Fruit fly (Drosophila melanogaster) whole organism, prepupa: ENCODE measurements around the gene Datp.

Source experiments
- Blimp-1 ChIP-seq: fragments of 200-800 bp; sonication (Bioruptor generic); optimal IDR thresholded peaks from 3 replicates; lab custom pipeline; 2017; ENCODE audit warnings: missing biosample characterization, missing genetic modification characterization, mild to moderate bottlenecking, moderate library complexity, missing genetic modification reagents
- CG10631 ChIP-seq: fragments of 200-800 bp; sonication (Bioruptor generic); optimal IDR thresholded peaks from 2 replicates; lab custom pipeline; 2016; ENCODE audit warnings: missing biosample characterization, missing genetic modification characterization
- CG10669 ChIP-seq: fragments of 200-800 bp; sonication (Bioruptor generic); optimal IDR thresholded peaks from 3 replicates; lab custom pipeline; 2018; ENCODE audit warnings: missing biosample characterization, mild to moderate bottlenecking, missing genetic modification characterization, moderate library complexity
- CG11294 ChIP-seq: fragments of 200-800 bp; sonication (Bioruptor generic); IDR thresholded peaks from 2 replicates; pipeline ENCODE4 v1.3.6; 2022; ENCODE audit warnings: missing biosample characterization, missing genetic modification characterization
- CG11762 ChIP-seq: fragments of 200-800 bp; sonication (Bioruptor generic); optimal IDR thresholded peaks from 3 replicates; lab custom pipeline; 2016; ENCODE audit warnings: missing biosample characterization, missing genetic modification characterization; ENCODE audit not compliant: insufficient read depth
- CG11902 ChIP-seq: fragments of 200-800 bp; sonication (Bioruptor generic); optimal IDR thresholded peaks from 3 replicates; lab custom pipeline; 2016; ENCODE audit warnings: missing biosample characterization, missing genetic modification characterization
- CG1621 ChIP-seq: fragments of 200-800 bp; sonication (Bioruptor generic); optimal IDR thresholded peaks from 3 replicates; lab custom pipeline; 2018; ENCODE audit warnings: missing biosample characterization, mild to moderate bottlenecking, missing genetic modification characterization
- CG16779 ChIP-seq: fragments of 200-800 bp; sonication (Bioruptor generic); optimal IDR thresholded peaks from 3 replicates; lab custom pipeline; 2017; ENCODE audit warnings: missing biosample characterization, mild to moderate bottlenecking, missing genetic modification characterization
- CG3032 ChIP-seq: fragments of 200-800 bp; optimal IDR thresholded peaks from 2 replicates; lab custom pipeline; 2019; ENCODE audit warnings: missing biosample characterization, mild to moderate bottlenecking, missing genetic modification characterization, moderate library complexity
- CG31627 ChIP-seq: fragments of 200-800 bp; sonication (Bioruptor generic); optimal IDR thresholded peaks from 3 replicates; lab custom pipeline; 2016; ENCODE audit warnings: missing biosample characterization, missing genetic modification characterization
- CG6163 ChIP-seq: fragments of 200-800 bp; sonication (Bioruptor generic); IDR thresholded peaks from 3 replicates; pipeline ENCODE4 v1.3.6; 2022; ENCODE audit warnings: missing biosample characterization, missing genetic modification characterization
- CG6276 ChIP-seq: fragments of 200-800 bp; sonication (Bioruptor generic); optimal IDR thresholded peaks from 2 replicates; lab custom pipeline; 2017; ENCODE audit warnings: missing biosample characterization, mild to moderate bottlenecking, missing genetic modification characterization
- CG6792 ChIP-seq: fragments of 200-800 bp; sonication (Bioruptor generic); optimal IDR thresholded peaks from 3 replicates; lab custom pipeline; 2016; ENCODE audit warnings: missing biosample characterization, missing genetic modification characterization
- CG6808 ChIP-seq: fragments of 200-800 bp; sonication (Bioruptor generic); optimal IDR thresholded peaks from 3 replicates; lab custom pipeline; 2017; ENCODE audit warnings: missing biosample characterization, missing genetic modification characterization, mild to moderate bottlenecking, moderate library complexity, missing genetic modification reagents
- CG6854 ChIP-seq: fragments of 200-800 bp; sonication (Bioruptor generic); optimal IDR thresholded peaks from 2 replicates; lab custom pipeline; 2017; ENCODE audit warnings: missing biosample characterization, mild to moderate bottlenecking, missing genetic modification characterization
- CG8119 ChIP-seq: fragments of 200-800 bp; sonication (Bioruptor generic); IDR thresholded peaks from 3 replicates; pipeline ENCODE4 v1.3.6; 2022; ENCODE audit warnings: missing biosample characterization, missing genetic modification characterization
- CG8319 ChIP-seq: fragments of 200-800 bp; sonication (Bioruptor generic); optimal IDR thresholded peaks from 3 replicates; lab custom pipeline; 2016; ENCODE audit warnings: missing biosample characterization, missing genetic modification characterization
- CG9139 ChIP-seq: fragments of 200-800 bp; sonication (Bioruptor generic); optimal IDR thresholded peaks from 3 replicates; lab custom pipeline; 2017; ENCODE audit warnings: missing biosample characterization, mild to moderate bottlenecking, missing genetic modification characterization
- Eip75B ChIP-seq: fragments of 200-800 bp; sonication (Bioruptor generic); optimal IDR thresholded peaks from 3 replicates; lab custom pipeline; 2016; ENCODE audit warnings: missing biosample characterization, missing genetic modification characterization
- Eip78C ChIP-seq: fragments of 200-800 bp; sonication (Bioruptor generic); peaks from one replicate; lab custom pipeline; 2016; ENCODE audit warnings: missing biosample characterization, missing genetic modification characterization
- Ets21C ChIP-seq: fragments of 200-800 bp; sonication (Bioruptor generic); optimal IDR thresholded peaks from 3 replicates; lab custom pipeline; 2016; ENCODE audit warnings: missing biosample characterization, missing genetic modification characterization
- Ets96B ChIP-seq: fragments of 200-800 bp; optimal IDR thresholded peaks from 2 replicates; lab custom pipeline; 2019; ENCODE audit warnings: missing biosample characterization, mild to moderate bottlenecking, missing genetic modification characterization, moderate library complexity
- Gug ChIP-seq: fragments of 200-800 bp; sonication (Bioruptor generic); IDR thresholded peaks from 2 replicates; pipeline ENCODE4 v1.3.6; 2022; ENCODE audit warnings: missing biosample characterization, missing genetic modification characterization
- Hr38 ChIP-seq: sonication (Bioruptor generic); optimal IDR thresholded peaks from 2 replicates; lab custom pipeline; 2016; ENCODE audit warnings: missing biosample characterization, missing genetic modification characterization
- Hr4 ChIP-seq: fragments of 200-800 bp; sonication (Bioruptor generic); optimal IDR thresholded peaks from 3 replicates; lab custom pipeline; 2016; ENCODE audit warnings: missing biosample characterization, missing genetic modification characterization
- Lpt ChIP-seq: fragments of 200-800 bp; sonication (Bioruptor generic); optimal IDR thresholded peaks from 3 replicates; lab custom pipeline; 2016; ENCODE audit warnings: missing biosample characterization, missing genetic modification characterization
- Met ChIP-seq: fragments of 200-800 bp; sonication (Bioruptor generic); optimal IDR thresholded peaks from 3 replicates; lab custom pipeline; 2016; ENCODE audit warnings: missing biosample characterization, missing genetic modification characterization
- OdsH ChIP-seq: fragments of 200-800 bp; sonication (Bioruptor generic); optimal IDR thresholded peaks from 3 replicates; lab custom pipeline; 2016; ENCODE audit warnings: missing biosample characterization, missing genetic modification characterization
- Smox ChIP-seq: fragments of 200-800 bp; sonication (Bioruptor generic); optimal IDR thresholded peaks from 3 replicates; lab custom pipeline; 2016; ENCODE audit warnings: missing biosample characterization, missing genetic modification characterization
- Sox102F ChIP-seq: fragments of 200-800 bp; sonication (Bioruptor generic); optimal IDR thresholded peaks from 2 replicates; lab custom pipeline; 2016; ENCODE audit warnings: missing biosample characterization, mild to moderate bottlenecking, missing genetic modification characterization
- Sox14 ChIP-seq: fragments of 200-800 bp; sonication (Bioruptor generic); optimal IDR thresholded peaks from 3 replicates; lab custom pipeline; 2016; ENCODE audit warnings: missing biosample characterization, missing genetic modification characterization
- Sox15 ChIP-seq: fragments of 200-800 bp; sonication (Bioruptor generic); optimal IDR thresholded peaks from 3 replicates; lab custom pipeline; 2016; ENCODE audit warnings: missing biosample characterization, missing genetic modification characterization
- acj6 ChIP-seq: fragments of 200-800 bp; sonication (Bioruptor generic); optimal IDR thresholded peaks from 3 replicates; lab custom pipeline; 2016; ENCODE audit warnings: missing biosample characterization, missing genetic modification characterization
- dac ChIP-seq: fragments of 200-800 bp; sonication (Bioruptor generic); optimal IDR thresholded peaks from 2 replicates; lab custom pipeline; 2017; ENCODE audit warnings: missing biosample characterization, mild to moderate bottlenecking, missing genetic modification characterization
- dsx ChIP-seq: fragments of 200-800 bp; optimal IDR thresholded peaks from 3 replicates; lab custom pipeline; 2019; ENCODE audit warnings: missing biosample characterization, mild to moderate bottlenecking, missing genetic modification characterization, moderate library complexity; ENCODE audit not compliant: poor library complexity, severe bottlenecking
- eg ChIP-seq: fragments of 200-800 bp; sonication (Bioruptor generic); IDR thresholded peaks from 3 replicates; pipeline ENCODE4 v1.3.6; 2022; ENCODE audit warnings: missing biosample characterization, missing genetic modification characterization
- esn ChIP-seq: fragments of 200-800 bp; sonication (Bioruptor generic); optimal IDR thresholded peaks from 2 replicates; lab custom pipeline; 2016; ENCODE audit warnings: missing biosample characterization, mild to moderate bottlenecking, missing genetic modification characterization, moderate library complexity
- fd59A ChIP-seq: fragments of 200-800 bp; sonication (Bioruptor generic); optimal IDR thresholded peaks from 2 replicates; lab custom pipeline; 2017; ENCODE audit warnings: missing biosample characterization, mild to moderate bottlenecking, missing genetic modification characterization, missing genetic modification reagents
- fkh ChIP-seq: fragments of 200-800 bp; sonication (Bioruptor generic); optimal IDR thresholded peaks from 3 replicates; lab custom pipeline; 2017; ENCODE audit warnings: missing biosample characterization, mild to moderate bottlenecking, missing genetic modification characterization, moderate library complexity
- lz ChIP-seq: fragments of 200-800 bp; sonication (Bioruptor generic); optimal IDR thresholded peaks from 3 replicates; lab custom pipeline; 2016; ENCODE audit warnings: missing biosample characterization, missing genetic modification characterization
- pdm3 ChIP-seq: fragments of 200-800 bp; sonication (Bioruptor generic); optimal IDR thresholded peaks from 3 replicates; lab custom pipeline; 2016; ENCODE audit warnings: missing biosample characterization, missing genetic modification characterization
- salr ChIP-seq, 2 experiments: fragments of 200-800 bp; sonication (Bioruptor generic); optimal IDR thresholded peaks; 3 replicates each; lab custom pipeline; 2016 to 2018; ENCODE audit warnings: missing biosample characterization in 2 of 2, missing genetic modification characterization in 2 of 2, mild to moderate bottlenecking in 1 of 2
- spab ChIP-seq: fragments of 200-800 bp; sonication (Bioruptor generic); optimal IDR thresholded peaks from 2 replicates; lab custom pipeline; 2017; ENCODE audit warnings: missing biosample characterization, mild to moderate bottlenecking, missing genetic modification characterization, missing genetic modification reagents
- ss ChIP-seq, 2 experiments: fragments of 200-800 bp; sonication (Bioruptor generic); optimal IDR thresholded peaks; 2 replicates in 1 of 2; 3 replicates in 1 of 2; lab custom pipeline; 2017 to 2018; ENCODE audit warnings: mild to moderate bottlenecking in 2 of 2, missing biosample characterization in 2 of 2, missing genetic modification characterization in 2 of 2, moderate library complexity in 1 of 2
- svp ChIP-seq: fragments of 200-800 bp; sonication (Bioruptor generic); peaks from one replicate; lab custom pipeline; 2016; ENCODE audit warnings: missing biosample characterization, missing genetic modification characterization
- vri ChIP-seq: fragments of 200-800 bp; sonication (Bioruptor generic); optimal IDR thresholded peaks from 3 replicates; lab custom pipeline; 2016; ENCODE audit warnings: missing biosample characterization, mild to moderate bottlenecking, missing genetic modification characterization

Datp gene

DNA sequence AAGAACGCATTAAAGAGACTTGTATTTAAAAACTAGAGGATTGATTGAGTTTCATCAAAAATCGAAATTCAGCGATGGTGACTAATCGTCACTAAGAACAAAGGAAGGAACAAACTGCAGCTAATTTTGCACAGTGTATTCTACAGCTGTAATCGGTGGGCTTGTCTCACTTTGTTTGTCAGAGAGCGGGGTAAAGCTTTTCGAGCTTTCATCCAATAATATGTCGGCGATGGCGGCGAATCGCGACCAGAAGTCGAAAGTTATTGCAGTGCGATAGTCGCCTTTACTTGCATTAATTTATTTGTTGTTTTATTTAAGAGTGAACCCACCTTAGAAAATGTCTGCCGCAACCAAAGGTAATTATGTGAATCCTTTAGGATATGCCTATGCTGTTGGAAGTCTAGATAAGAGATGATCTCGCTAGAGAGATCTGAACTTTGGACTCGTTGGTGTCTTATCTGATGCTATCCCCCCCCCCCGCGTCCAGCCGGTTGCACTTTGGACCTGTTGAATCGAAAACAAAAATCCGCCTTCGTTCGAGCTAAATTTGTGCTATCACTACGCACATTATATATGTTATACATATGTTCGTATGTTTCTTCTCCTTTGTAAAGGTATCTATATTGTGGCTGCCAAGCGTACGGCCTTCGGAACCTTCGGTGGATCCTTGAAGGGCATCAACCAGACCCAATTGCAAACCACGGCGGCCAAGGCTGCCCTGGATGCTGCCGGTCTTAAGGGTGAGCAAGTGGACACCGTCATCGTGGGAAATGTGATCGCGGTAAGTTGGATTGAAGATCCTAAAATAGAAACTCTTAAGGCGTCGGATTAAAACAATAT lies 23.4 kb downstream of the Datp start, which contains the start of gene yip2 (continued):
- TF ChIP-seq Sox102F (peak; percentile 88), Sox14 (GFP tag; lab: Kevin White, UChicago) (peak; percentile 93), Smox (GFP tag; lab: Kevin White, UChicago) (peak; percentile 57), Eip78C (peak; percentile 86), CG1621 (tag; lab: Kevin White, UChicago) (peak; percentile 96), CG8319 (peak; percentile 92), OdsH (peak; percentile 65), Hr4 (peak; percentile 84), CG6792 (peak; percentile 61), Gug (GFP tag; lab: Robert Waterston, UW) (peak; percentile 73), CG6163 (GFP tag; lab: Robert Waterston, UW) (peak; percentile 76), Sox15 (GFP tag; lab: Kevin White, UChicago) (no peak), CG6808 (peak; percentile 99), Hr38 (peak; percentile 67), Ets21C (GFP tag; lab: Kevin White, UChicago) (peak; percentile 18), acj6 (GFP tag; lab: Kevin White, UChicago) (peak; percentile 54), Ets96B (tag; lab: Kevin White, UChicago) (peak; percentile 87), CG11762 (GFP tag; lab: Kevin White, UChicago) (peak; percentile 93), fkh (GFP tag; lab: Kevin White, UChicago) (peak; percentile 61), CG31627 (GFP tag; lab: Kevin White, UChicago) (peak; percentile 54), Blimp-1 (GFP tag; lab: Kevin White, UChicago) (peak; percentile 96), ss (GFP tag; optimal IDR thresholded peaks at IDR 0.05; lab: Kevin White, UChicago) (peak; percentile 100), eg (peak; percentile 91), Met (peak; percentile 87), dsx (peak; percentile 92), fd59A (GFP tag; lab: Kevin White, UChicago) (peak; percentile 39), svp (peak; percentile 99), Eip75B (GFP tag; lab: Kevin White, UChicago) (peak; percentile 82), CG6854 (GFP tag; lab: Kevin White, UChicago) (peak; percentile 100), pdm3 (GFP tag; lab: Kevin White, UChicago) (peak; percentile 80), CG11902 (GFP tag; lab: Kevin White, UChicago) (no peak), CG8119 (GFP tag; lab: Robert Waterston, UW) (peak; percentile 97), esn (peak; percentile 84), vri (GFP tag; lab: Kevin White, UChicago) (peak; percentile 82), CG9139 (peak; percentile 100)

DNA sequence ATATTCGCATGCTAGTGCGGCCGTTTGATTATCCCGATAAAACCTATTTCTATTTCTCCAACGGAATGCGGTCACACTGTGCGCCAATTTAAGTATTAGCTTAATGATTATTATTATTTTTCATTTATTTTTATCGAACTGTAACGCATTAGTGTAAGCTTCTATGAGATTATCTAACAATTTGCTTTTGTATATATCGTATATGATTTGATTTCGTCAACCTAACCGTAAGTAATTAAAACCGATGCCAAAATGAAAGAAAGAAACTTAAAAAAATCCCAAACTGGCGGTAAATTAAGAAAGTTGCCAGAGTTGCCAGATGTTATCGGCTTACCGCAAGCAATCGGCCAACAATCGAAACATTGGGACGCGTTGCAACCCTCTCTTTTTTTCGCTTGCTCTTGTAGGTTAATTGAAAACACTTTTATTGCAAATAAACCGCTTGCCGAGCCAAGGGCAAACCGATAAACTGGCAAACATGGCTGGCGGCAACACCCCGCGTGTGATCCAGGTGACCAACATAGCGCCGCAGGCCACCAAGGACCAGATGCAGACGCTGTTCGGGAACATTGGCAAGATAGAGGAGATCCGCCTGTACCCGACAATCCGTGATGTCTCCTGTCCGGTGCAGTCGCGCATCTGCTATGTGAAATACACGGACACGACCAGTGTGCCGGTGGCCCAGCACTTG lies 25.9 kb downstream of the Datp start, which contains the start of the genes Etl1 and Srp54:
TSS of gene Etl1 (minus strand) at position 39 of the 691 bp plus-strand sequence.
TSS of gene Srp54 (plus strand) at position 342 of the 691 bp plus-strand sequence.
- TF ChIP-seq Lpt (GFP tag; lab: Kevin White, UChicago), result no peak
- TF ChIP-seq CG11762 (GFP tag; lab: Kevin White, UChicago), result no peak
- no peak for TF ChIP-seq CG8119 (GFP tag; lab: Robert Waterston, UW)
- no peak for TF ChIP-seq dac (GFP tag; lab: Kevin White, UChicago)
- TF ChIP-seq CG6792, result no peak
- TF ChIP-seq Hr38, result no peak
- TF ChIP-seq CG6808, result no peak
- TF ChIP-seq Eip75B (GFP tag; lab: Kevin White, UChicago), result no peak
- TF ChIP-seq CG6854 (GFP tag; lab: Kevin White, UChicago), result no peak
- TF ChIP-seq salr (GFP tag; optimal IDR thresholded peaks at IDR 0.05; lab: Kevin White, UChicago), result no peak
- no peak for TF ChIP-seq Blimp-1 (GFP tag; lab: Kevin White, UChicago)
- no peak for TF ChIP-seq Met
- TF ChIP-seq Hr4, result no peak
- no peak for TF ChIP-seq CG10669 (GFP tag; lab: Kevin White, UChicago)
- no peak for TF ChIP-seq dsx
- peak; percentile 5 for TF ChIP-seq CG3032 (tag; lab: Kevin White, UChicago)
- TF ChIP-seq lz, result peak; percentile 3
- TF ChIP-seq spab (GFP tag; lab: Kevin White, UChicago), result no peak
- TF ChIP-seq esn, result peak; percentile 11
- TF ChIP-seq CG10631 (GFP tag; lab: Kevin White, UChicago), result no peak
- TF ChIP-seq CG6276 (GFP tag; lab: Kevin White, UChicago), result no peak
- no peak for TF ChIP-seq Ets96B (tag; lab: Kevin White, UChicago)
- no peak for TF ChIP-seq CG11294
- no peak for TF ChIP-seq pdm3 (GFP tag; lab: Kevin White, UChicago)
- TF ChIP-seq fkh (GFP tag; lab: Kevin White, UChicago), result no peak
- no peak for TF ChIP-seq CG16779 (tag; lab: Kevin White, UChicago)
